Fruit fly (Drosophila melanogaster): Measurements from ENCODE around the gene Skp2.

The Skp2 gene

DNA sequence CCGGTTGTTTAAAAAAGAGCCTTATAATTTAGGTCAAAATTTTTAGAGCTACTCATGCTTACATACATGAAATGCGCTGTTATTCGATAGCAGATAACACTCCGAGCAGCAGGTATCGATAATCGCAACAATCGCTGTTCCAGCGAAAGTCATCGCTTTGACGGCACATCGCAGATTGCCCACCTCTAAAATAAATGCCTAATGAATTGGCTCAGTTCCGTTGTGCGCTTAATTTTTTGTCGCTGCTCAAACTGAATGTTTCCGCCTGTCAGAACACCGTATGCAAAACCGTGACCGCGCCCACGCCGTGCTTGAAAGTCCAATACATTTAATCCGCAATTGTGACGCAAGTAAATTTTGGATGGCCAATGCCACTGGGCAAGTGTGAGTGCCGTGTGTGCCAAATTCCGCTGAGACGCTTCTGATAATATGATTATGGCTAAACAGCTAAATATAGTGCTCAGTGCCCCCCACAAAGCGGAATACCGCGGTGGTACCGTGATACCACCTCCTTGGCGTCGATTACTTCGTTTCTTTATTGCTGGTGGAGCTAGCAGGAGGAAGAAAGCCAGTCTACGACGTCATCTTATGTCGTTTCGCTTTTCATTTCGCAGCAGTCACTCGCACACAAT, 17.9 kb downstream of the Skp2 start, which contains the start of gene CG9795:
Gene CG9795, plus strand, starts transcription at position 177 of the 632 bp plus-strand sequence.
- TF ChIP-seq CG12769 (tag; optimal IDR thresholded peaks at IDR 0.05) (no peak), hkb (optimal IDR thresholded peaks at IDR 0.05) (no peak), hkb (GFP tag; IDR thresholded peaks at IDR 0.05) (peak; percentile 75), CG11398 (GFP tag; optimal IDR thresholded peaks at IDR 0.05) (no peak), kay (GFP tag; optimal IDR thresholded peaks at IDR 0.05) (no peak), CG6175 (GFP tag; IDR thresholded peaks at IDR 0.05) (no peak), CG9609 (GFP tag; optimal IDR thresholded peaks at IDR 0.05) (peak; percentile 27), CG8388 (GFP tag; optimal IDR thresholded peaks at IDR 0.05) (no peak), Kr (GFP tag; optimal IDR thresholded peaks at IDR 0.05) (no peak), eve (GFP tag; optimal IDR thresholded peaks at IDR 0.05) (no peak), cas (GFP tag; IDR thresholded peaks at IDR 0.05) (no peak), ato (GFP tag; IDR thresholded peaks at IDR 0.05; ENCODE audit: partially characterized antibody) (peak; percentile 93), HLH3B (GFP tag; IDR thresholded peaks at IDR 0.05) (no peak), CG4404 (GFP tag; IDR thresholded peaks at IDR 0.05) (no peak), Hsf (GFP tag; optimal IDR thresholded peaks at IDR 0.05) (peak; percentile 29), Fer3 (tag; optimal IDR thresholded peaks at IDR 0.05) (peak; percentile 7), zen2 (GFP tag; IDR thresholded peaks at IDR 0.05; ENCODE audit: partially characterized antibody) (peak; percentile 86), CG34422 (GFP tag; IDR thresholded peaks at IDR 0.05) (peak; percentile 52; the same call in 1 of the 3 replicates), Ravus (GFP tag; IDR thresholded peaks at IDR 0.05) (no peak), Taf1 (GFP tag; IDR thresholded peaks at IDR 0.05) (no peak), CG17186 (GFP tag; optimal IDR thresholded peaks at IDR 0.05) (peak; percentile 85), MESR4 (GFP tag; optimal IDR thresholded peaks at IDR 0.05) (peak; percentile 93), Nf-YA (GFP tag; IDR thresholded peaks at IDR 0.05) (no peak), her (GFP tag; optimal IDR thresholded peaks at IDR 0.05) (peak; percentile 63), CG7556 (GFP tag; optimal IDR thresholded peaks at IDR 0.05) (no peak), CG10959 (GFP tag; IDR thresholded peaks at IDR 0.05) (no peak), CG34376 (GFP tag; optimal IDR thresholded peaks at IDR 0.05) (peak; percentile 27), ash1 (GFP tag; optimal IDR thresholded peaks at IDR 0.05) (no peak), Dfd (GFP tag; optimal IDR thresholded peaks at IDR 0.05) (no peak), Abd-B (GFP tag; optimal IDR thresholded peaks at IDR 0.05) (no peak), B-H1 (GFP tag; IDR thresholded peaks at IDR 0.05) (no peak), Sox100B (GFP tag; optimal IDR thresholded peaks at IDR 0.05) (no peak), bigmax (GFP tag; optimal IDR thresholded peaks at IDR 0.05) (no peak), tin (GFP tag; optimal IDR thresholded peaks at IDR 0.05) (peak; percentile 6), CG5953 (GFP tag; IDR thresholded peaks at IDR 0.05) (no peak), Neu2 (GFP tag; optimal IDR thresholded peaks at IDR 0.05; ENCODE audit: borderline replicate concordance) (no peak), seq (GFP tag; IDR thresholded peaks at IDR 0.05) (no peak), stc (GFP tag; IDR thresholded peaks at IDR 0.05) (no peak), CG2889 (GFP tag; IDR thresholded peaks at IDR 0.05) (no peak), CG9437 (GFP tag; optimal IDR thresholded peaks at IDR 0.05) (no peak), Mrtf (GFP tag; IDR thresholded peaks at IDR 0.05) (no peak), odd (GFP tag; optimal IDR thresholded peaks at IDR 0.05) (peak; percentile 42), Trl (optimal IDR thresholded peaks at IDR 0.05) (no peak), Trl (GFP tag; optimal IDR thresholded peaks at IDR 0.05) (peak; percentile 27), hbn (GFP tag; IDR thresholded peaks at IDR 0.05; ENCODE audit: partially characterized antibody) (peak; percentile 79), nerfin-2 (GFP tag; IDR thresholded peaks at IDR 0.05; ENCODE audit: partially characterized antibody) (peak; percentile 95), CG42726 (GFP tag; IDR thresholded peaks at IDR 0.05; ENCODE audit: partially characterized antibody) (peak; percentile 61; the same call in 1 of the 2 replicates), CG11085 (GFP tag; IDR thresholded peaks at IDR 0.05) (no peak), Hr78 (GFP tag; optimal IDR thresholded peaks at IDR 0.05) (no peak), amos (GFP tag; IDR thresholded peaks at IDR 0.05; ENCODE audit: partially characterized antibody) (peak; percentile 90), gro (GFP tag; optimal IDR thresholded peaks at IDR 0.05) (peak; percentile 57)
